Worm (Caenorhabditis elegans) whole organism, L4/young adult: ENCODE data around the gene gasr-8.

Source experiments
- dao-5 ChIP-seq: sonication (generic microtip); optimal IDR thresholded peaks from 2 replicates; lab custom pipeline; 2016; ENCODE audit warnings: missing genotype, missing genetic modification characterization, moderate library complexity, missing compliant biosample characterization
- him-1 ChIP-seq: sonication (generic microtip); optimal IDR thresholded peaks from 2 replicates; lab custom pipeline; 2016; ENCODE audit warnings: missing genotype, missing genetic modification reagents, missing genetic modification characterization, missing compliant biosample characterization

ce11 chrV:14658131-14658530 is 30.8 kb upstream of the gasr-8 start, which contains the start of gene slc-25A29:
- TF ChIP-seq him-1 (tag; lab: Kevin White, UChicago), result no peak
- TF ChIP-seq dao-5 (tag; lab: Kevin White, UChicago), result no peak
